Fruit fly (Drosophila melanogaster) whole organism, embryonic: ENCODE results near the gene CG1463.

Source experiments
- Adf1 ChIP-seq: fragments of 200-800 bp; sonication (Bioruptor generic); IDR thresholded peaks from 2 replicates; pipeline ENCODE4 v1.3.6; 2022; ENCODE audit warnings: missing biosample characterization, missing genetic modification characterization
- CG10209 ChIP-seq: fragments of 200-800 bp; sonication (Bioruptor generic); optimal IDR thresholded peaks from 3 replicates; lab custom pipeline; 2017; ENCODE audit warnings: missing biosample characterization, mild to moderate bottlenecking, missing genetic modification characterization, missing genetic modification reagents
- CG11247 ChIP-seq: fragments of 200-800 bp; sonication (Bioruptor generic); IDR thresholded peaks from 2 replicates; pipeline ENCODE4 v1.3.6; 2022; ENCODE audit warnings: missing biosample characterization, missing genetic modification characterization
- CG11723 ChIP-seq: fragments of 200-800 bp; sonication (Bioruptor generic); optimal IDR thresholded peaks from 2 replicates; lab custom pipeline; 2017; ENCODE audit warnings: missing biosample characterization, mild to moderate bottlenecking, missing genetic modification characterization
- CG12155 ChIP-seq: fragments of 200-800 bp; sonication (Bioruptor generic); optimal IDR thresholded peaks from 3 replicates; lab custom pipeline; 2016; ENCODE audit warnings: missing biosample characterization, missing genetic modification characterization
- CG12391 ChIP-seq: fragments of 200-800 bp; sonication (Bioruptor generic); optimal IDR thresholded peaks from 3 replicates; lab custom pipeline; 2018; ENCODE audit warnings: missing biosample characterization, mild to moderate bottlenecking, missing genetic modification characterization, moderate library complexity
- CG12769 ChIP-seq: fragments of 200-800 bp; sonication (Bioruptor generic); optimal IDR thresholded peaks from 2 replicates; lab custom pipeline; 2019; ENCODE audit warnings: missing biosample characterization, mild to moderate bottlenecking, missing genetic modification characterization, moderate library complexity
- CG14441 ChIP-seq: fragments of 200-800 bp; sonication (Bioruptor generic); IDR thresholded peaks from 2 replicates; pipeline ENCODE4 v1.3.6; 2022; ENCODE audit warnings: missing biosample characterization, missing genetic modification characterization
- CG17359 ChIP-seq: fragments of 200-800 bp; sonication (Bioruptor generic); optimal IDR thresholded peaks from 3 replicates; lab custom pipeline; 2018; ENCODE audit warnings: missing biosample characterization, mild to moderate bottlenecking, missing genetic modification characterization, moderate library complexity
- CG2202 ChIP-seq: fragments of 200-800 bp; sonication (Bioruptor generic); optimal IDR thresholded peaks from 2 replicates; lab custom pipeline; 2018; ENCODE audit warnings: missing biosample characterization, mild to moderate bottlenecking, missing genetic modification characterization
- CG3407 ChIP-seq: fragments of 200-800 bp; sonication (Bioruptor generic); optimal IDR thresholded peaks from 2 replicates; lab custom pipeline; 2018; ENCODE audit warnings: missing biosample characterization, mild to moderate bottlenecking, missing genetic modification characterization
- CG34224 ChIP-seq: fragments of 200-800 bp; sonication (Bioruptor generic); IDR thresholded peaks from 3 replicates; pipeline ENCODE4 v1.3.6; 2022; ENCODE audit warnings: missing biosample characterization, missing genetic modification characterization; ENCODE audit not compliant: partially characterized antibody
- CG4360 ChIP-seq: fragments of 200-800 bp; sonication (Bioruptor generic); IDR thresholded peaks from 2 replicates; pipeline ENCODE4 v1.3.6; 2022; ENCODE audit warnings: missing biosample characterization, missing genetic modification characterization
- CG4617 ChIP-seq: fragments of 200-800 bp; sonication (Bioruptor generic); optimal IDR thresholded peaks from 3 replicates; lab custom pipeline; 2016; ENCODE audit warnings: missing biosample characterization, missing genetic modification characterization, borderline replicate concordance
- CG4820 ChIP-seq: fragments of 200-800 bp; sonication (Bioruptor generic); optimal IDR thresholded peaks from 3 replicates; lab custom pipeline; 2016; ENCODE audit warnings: missing biosample characterization, missing genetic modification characterization
- CG6689 ChIP-seq: fragments of 200-800 bp; sonication (Bioruptor generic); IDR thresholded peaks from 2 replicates; pipeline ENCODE4 v1.3.6; 2022; ENCODE audit warnings: missing biosample characterization, missing genetic modification characterization
- CG6765 ChIP-seq: fragments of 200-800 bp; sonication (Bioruptor generic); optimal IDR thresholded peaks from 3 replicates; lab custom pipeline; 2017; ENCODE audit warnings: missing biosample characterization, mild to moderate bottlenecking, missing genetic modification characterization
- CG9817 ChIP-seq: fragments of 200-800 bp; sonication (Bioruptor generic); optimal IDR thresholded peaks from 2 replicates; lab custom pipeline; 2018; ENCODE audit warnings: missing biosample characterization, mild to moderate bottlenecking, missing genetic modification characterization, moderate library complexity
- Dp ChIP-seq: fragments of 200-800 bp; sonication (Bioruptor generic); optimal IDR thresholded peaks from 2 replicates; lab custom pipeline; 2018; ENCODE audit warnings: missing biosample characterization, mild to moderate bottlenecking, missing genetic modification characterization, moderate library complexity
- Eip74EF ChIP-seq, 2 experiments: fragments of 200-800 bp in 1 of 2; fragments of >200 bp in 1 of 2; sonication (Bioruptor generic) in 1 of 2; optimal IDR thresholded peaks; 2 replicates each; lab custom pipeline; 2017 to 2019; ENCODE audit warnings: missing biosample characterization in 2 of 2, missing genetic modification characterization in 2 of 2, mild to moderate bottlenecking in 1 of 2, moderate library complexity in 1 of 2
- GATAe ChIP-seq: fragments of 200-800 bp; sonication (Bioruptor generic); conservative IDR thresholded peaks from 2 replicates; pipeline ENCODE4 v1.3.6; 2022; ENCODE audit warnings: missing biosample characterization, missing genetic modification characterization
- HmgD ChIP-seq: fragments of 200-800 bp; sonication (Bioruptor generic); optimal IDR thresholded peaks from 3 replicates; lab custom pipeline; 2016; ENCODE audit warnings: missing biosample characterization, missing genetic modification characterization
- HmgZ ChIP-seq: fragments of 200-800 bp; sonication (Bioruptor generic); optimal IDR thresholded peaks from 2 replicates; lab custom pipeline; 2018; ENCODE audit warnings: missing biosample characterization, mild to moderate bottlenecking, missing genetic modification characterization
- Hr39 ChIP-seq: fragments of >200 bp; optimal IDR thresholded peaks from 2 replicates; lab custom pipeline; 2017
- Jarid2 ChIP-seq: fragments of 200-800 bp; sonication (Bioruptor generic); optimal IDR thresholded peaks from 3 replicates; lab custom pipeline; 2017; ENCODE audit warnings: mild to moderate bottlenecking, missing biosample characterization, missing genetic modification reagents, missing genetic modification characterization
- Lpt ChIP-seq: fragments of >200 bp; optimal IDR thresholded peaks from 2 replicates; lab custom pipeline; 2018; ENCODE audit warnings: missing biosample characterization, missing genetic modification characterization
- MBD-R2 ChIP-seq: fragments of 200-800 bp; sonication (Bioruptor generic); IDR thresholded peaks from 2 replicates; pipeline ENCODE4 v1.3.6; 2022; ENCODE audit warnings: missing biosample characterization, missing genetic modification characterization
- MTF-1 ChIP-seq: fragments of 200-800 bp; sonication (Bioruptor generic); optimal IDR thresholded peaks from 2 replicates; lab custom pipeline; 2018; ENCODE audit warnings: missing biosample characterization, mild to moderate bottlenecking, missing genetic modification characterization, borderline replicate concordance
- Meics ChIP-seq: fragments of 200-800 bp; sonication (Bioruptor generic); optimal IDR thresholded peaks from 2 replicates; lab custom pipeline; 2017; ENCODE audit warnings: missing biosample characterization, mild to moderate bottlenecking, missing genetic modification characterization
- Myb ChIP-seq: fragments of 200-800 bp; sonication (Bioruptor generic); optimal IDR thresholded peaks from 2 replicates; lab custom pipeline; 2016; ENCODE audit warnings: missing biosample characterization, missing genetic modification characterization
- Rx ChIP-seq: fragments of 200-800 bp; sonication (Bioruptor generic); IDR thresholded peaks from 2 replicates; pipeline ENCODE4 v1.3.6; 2022; ENCODE audit warnings: missing biosample characterization, missing genetic modification characterization
- Ssrp ChIP-seq: fragments of 200-800 bp; sonication (Bioruptor generic); optimal IDR thresholded peaks from 2 replicates; lab custom pipeline; 2018; ENCODE audit warnings: missing biosample characterization, mild to moderate bottlenecking, missing genetic modification characterization, moderate library complexity
- Stat92E ChIP-seq, 3 experiments: fragments of >200 bp in 2 of 3; fragments of 200-800 bp in 1 of 3; sonication (Bioruptor generic) in 1 of 3; optimal IDR thresholded peaks; 2 replicates each; lab custom pipeline; 2017 to 2019; ENCODE audit warnings: missing biosample characterization in 3 of 3, missing genetic modification characterization in 3 of 3, mild to moderate bottlenecking in 1 of 3, moderate library complexity in 1 of 3
- Xbp1 ChIP-seq: fragments of 200-800 bp; sonication (Bioruptor generic); optimal IDR thresholded peaks from 3 replicates; lab custom pipeline; 2016; ENCODE audit warnings: missing biosample characterization, mild to moderate bottlenecking, missing genetic modification characterization
- bcd ChIP-seq: fragments of 200-800 bp; sonication (Bioruptor generic); optimal IDR thresholded peaks from 2 replicates; lab custom pipeline; 2017; ENCODE audit warnings: missing biosample characterization, mild to moderate bottlenecking, missing genetic modification characterization
- gsb ChIP-seq: fragments of 200-800 bp; sonication (Bioruptor generic); IDR thresholded peaks from 2 replicates; pipeline ENCODE4 v1.3.6; 2022; ENCODE audit warnings: missing biosample characterization, missing genetic modification characterization
- ind ChIP-seq: fragments of 200-800 bp; sonication (Bioruptor generic); optimal IDR thresholded peaks from 3 replicates; lab custom pipeline; 2016; ENCODE audit warnings: missing biosample characterization, missing genetic modification characterization
- kah ChIP-seq: fragments of 200-800 bp; sonication (Bioruptor generic); optimal IDR thresholded peaks from 2 replicates; lab custom pipeline; 2018; ENCODE audit warnings: missing biosample characterization, mild to moderate bottlenecking, missing genetic modification characterization
- lilli ChIP-seq: fragments of 200-800 bp; sonication (Bioruptor generic); optimal IDR thresholded peaks from 3 replicates; lab custom pipeline; 2016; ENCODE audit warnings: missing biosample characterization, missing genetic modification characterization
- otp ChIP-seq: fragments of 200-800 bp; sonication (Bioruptor generic); IDR thresholded peaks from 3 replicates; pipeline ENCODE4, ENCODE4 v1.3.6; 2022; ENCODE audit warnings: missing biosample characterization, missing genetic modification characterization
- pan ChIP-seq, 4 experiments: fragments of >200 bp in 3 of 4; fragments of 200-800 bp in 1 of 4; sonication (Bioruptor generic) in 1 of 4; optimal IDR thresholded peaks in 3 of 4; IDR thresholded peaks in 1 of 4; 2 replicates each; pipeline versions ENCODE4 v1.3.6 to Lab custom; 2017 to 2022; ENCODE audit warnings: missing biosample characterization in 2 of 4, missing genetic modification characterization in 2 of 4, mixed read lengths in 1 of 4
- pzg ChIP-seq: fragments of 200-800 bp; sonication (Bioruptor generic); optimal IDR thresholded peaks from 3 replicates; lab custom pipeline; 2018; ENCODE audit warnings: missing biosample characterization, mild to moderate bottlenecking, missing genetic modification characterization, moderate library complexity
- run ChIP-seq: fragments of 200-800 bp; sonication (Bioruptor generic); optimal IDR thresholded peaks from 3 replicates; lab custom pipeline; 2018; ENCODE audit warnings: missing biosample characterization, mild to moderate bottlenecking, missing genetic modification characterization
- scrt ChIP-seq: fragments of 200-800 bp; sonication (Bioruptor generic); optimal IDR thresholded peaks from 2 replicates; lab custom pipeline; 2018; ENCODE audit warnings: missing biosample characterization, mild to moderate bottlenecking, missing genetic modification characterization, moderate library complexity
- slou ChIP-seq: fragments of 200-800 bp; sonication (Bioruptor generic); optimal IDR thresholded peaks from 3 replicates; lab custom pipeline; 2016; ENCODE audit warnings: missing biosample characterization, missing genetic modification characterization
- tgo ChIP-seq: fragments of 200-800 bp; sonication (Bioruptor generic); IDR thresholded peaks from 3 replicates; pipeline ENCODE4 v1.3.6; 2022; ENCODE audit warnings: missing biosample characterization, missing genetic modification characterization
- tio ChIP-seq: fragments of 200-800 bp; sonication (Bioruptor generic); optimal IDR thresholded peaks from 2 replicates; lab custom pipeline; 2017; ENCODE audit warnings: missing biosample characterization, missing genetic modification characterization, inconsistent platforms
- trh ChIP-seq: fragments of 200-800 bp; sonication (Bioruptor generic); optimal IDR thresholded peaks from 2 replicates; lab custom pipeline; 2016; ENCODE audit warnings: missing biosample characterization, missing genetic modification characterization
- unpg ChIP-seq: fragments of 200-800 bp; sonication (Bioruptor generic); optimal IDR thresholded peaks from 3 replicates; lab custom pipeline; 2018; ENCODE audit warnings: missing biosample characterization, mild to moderate bottlenecking, missing genetic modification characterization, moderate library complexity

The CG1463 gene

DNA sequence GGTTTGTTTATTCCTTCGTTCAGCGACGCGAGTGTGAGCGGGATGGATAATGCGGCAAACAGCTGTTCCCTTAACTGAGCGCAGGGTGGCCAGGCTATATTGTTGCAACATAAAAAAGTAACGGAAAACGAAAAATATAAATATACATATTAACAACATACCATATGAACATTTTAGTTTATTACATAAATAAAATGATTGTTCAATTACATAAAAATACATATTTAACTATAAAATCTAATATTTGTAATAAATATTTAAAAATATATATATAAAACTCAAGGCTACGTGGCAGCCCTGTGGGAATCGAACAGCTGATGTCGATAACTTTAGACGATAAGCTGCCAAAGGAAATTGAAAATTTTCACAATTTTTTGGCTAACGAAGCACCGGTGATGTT, 18.1 kb upstream of the CG1463 start, which contains the start of the genes Aven and CG2540 (continued):
- TF ChIP-seq CG11723 (GFP tag; lab: Kevin White, UChicago): peak; percentile 67
- peak; percentile 12 for TF ChIP-seq slou (GFP tag; lab: Kevin White, UChicago)
- TF ChIP-seq CG34224: no peak
- TF ChIP-seq CG11247 (GFP tag; lab: Robert Waterston, UW): peak; percentile 30; the same call in 1 of the 2 replicates
- TF ChIP-seq CG6689: peak; percentile 59; the same call in 1 of the 2 replicates
- peak; percentile 60 for TF ChIP-seq run (tag; lab: Kevin White, UChicago)
- peak; percentile 67 for TF ChIP-seq HmgZ (tag; lab: Kevin White, UChicago)
- peak in 1 of 3 experiments; percentile 34 for TF ChIP-seq Stat92E (GFP tag; optimal IDR thresholded peaks at IDR 0.05; lab: Kevin White, UChicago)
- no peak for TF ChIP-seq Lpt
- peak; percentile 83 for TF ChIP-seq Ssrp (tag; lab: Kevin White, UChicago)
- peak; percentile 79 for TF ChIP-seq MBD-R2
- peak; percentile 79 for TF ChIP-seq CG10209 (GFP tag; lab: Kevin White, UChicago)
- peak; percentile 57 for TF ChIP-seq CG4820
- peak; percentile 41 for TF ChIP-seq lilli (GFP tag; lab: Kevin White, UChicago)
- peak; percentile 60 for TF ChIP-seq tgo
- TF ChIP-seq trh (GFP tag; lab: Kevin White, UChicago): no peak
- TF ChIP-seq Rx (GFP tag; lab: Robert Waterston, UW): no peak
- peak; percentile 87 for TF ChIP-seq Meics (GFP tag; lab: Kevin White, UChicago)
- TF ChIP-seq kah: peak; percentile 71
- TF ChIP-seq CG3407 (GFP tag; lab: Kevin White, UChicago): peak; percentile 70
- no peak for TF ChIP-seq CG14441 (GFP tag; lab: Robert Waterston, UW)
- TF ChIP-seq CG12769: no peak
- no peak for TF ChIP-seq otp (GFP tag; lab: Robert Waterston, UW)
- TF ChIP-seq pzg (GFP tag; lab: Kevin White, UChicago): peak; percentile 22
- TF ChIP-seq CG4617 (GFP tag; lab: Kevin White, UChicago): peak; percentile 55
- peak in 1 of 2 experiments; percentile 66 for TF ChIP-seq Eip74EF (GFP tag; optimal IDR thresholded peaks at IDR 0.05; lab: Kevin White, UChicago)
- peak; percentile 4 for TF ChIP-seq Dp (GFP tag; lab: Kevin White, UChicago)
- peak; percentile 78 for TF ChIP-seq scrt (GFP tag; lab: Kevin White, UChicago)
- peak; percentile 32 for TF ChIP-seq tio (GFP tag; lab: Kevin White, UChicago)
- peak; percentile 4 for TF ChIP-seq Jarid2 (GFP tag; lab: Kevin White, UChicago)
- TF ChIP-seq unpg: peak; percentile 86
- TF ChIP-seq Xbp1 (GFP tag; lab: Kevin White, UChicago): peak; percentile 73
- TF ChIP-seq CG12155 (GFP tag; lab: Kevin White, UChicago): peak; percentile 74
- peak; percentile 67 for TF ChIP-seq CG2202
- TF ChIP-seq CG6765 (GFP tag; lab: Kevin White, UChicago): peak; percentile 77
- TF ChIP-seq CG4360 (GFP tag; lab: Robert Waterston, UW): no peak
- peak; percentile 59 for TF ChIP-seq ind
- no peak for TF ChIP-seq MTF-1 (GFP tag; lab: Kevin White, UChicago)
- TF ChIP-seq pan (optimal IDR thresholded peaks at IDR 0.05; lab: Kevin White, UChicago): no peak
- TF ChIP-seq pan (GFP tag; optimal IDR thresholded peaks at IDR 0.05 in 1 of 2, IDR thresholded peaks at IDR 0.05 in 1 of 2): peak in 1 of 2 experiments; percentile 69
- TF ChIP-seq gsb (GFP tag; lab: Robert Waterston, UW): 0 out of 2 replicates have a peak, but pooled peaks have one; percentile 34
- peak; percentile 82 for TF ChIP-seq CG17359 (tag; lab: Kevin White, UChicago)
- 0 out of 2 replicates have a peak, but pooled peaks have one; percentile 21 for TF ChIP-seq Adf1
- TF ChIP-seq Hr39: no peak
- TF ChIP-seq bcd (GFP tag; lab: Kevin White, UChicago): peak; percentile 80
- TF ChIP-seq CG12391 (tag; lab: Kevin White, UChicago): peak; percentile 92
- TF ChIP-seq CG9817 (tag; lab: Kevin White, UChicago): peak; percentile 79
- no peak for TF ChIP-seq Myb (GFP tag; lab: Kevin White, UChicago)
- TF ChIP-seq GATAe (GFP tag; lab: Robert Waterston, UW): no peak
- no peak for TF ChIP-seq HmgD
